Worm (Caenorhabditis elegans): ENCODE data around the gene F31E9.3.
A peak's percentile ranks its signal among the peaks of the same experiment; 100 is the strongest.

F31E9.3 gene

DNA sequence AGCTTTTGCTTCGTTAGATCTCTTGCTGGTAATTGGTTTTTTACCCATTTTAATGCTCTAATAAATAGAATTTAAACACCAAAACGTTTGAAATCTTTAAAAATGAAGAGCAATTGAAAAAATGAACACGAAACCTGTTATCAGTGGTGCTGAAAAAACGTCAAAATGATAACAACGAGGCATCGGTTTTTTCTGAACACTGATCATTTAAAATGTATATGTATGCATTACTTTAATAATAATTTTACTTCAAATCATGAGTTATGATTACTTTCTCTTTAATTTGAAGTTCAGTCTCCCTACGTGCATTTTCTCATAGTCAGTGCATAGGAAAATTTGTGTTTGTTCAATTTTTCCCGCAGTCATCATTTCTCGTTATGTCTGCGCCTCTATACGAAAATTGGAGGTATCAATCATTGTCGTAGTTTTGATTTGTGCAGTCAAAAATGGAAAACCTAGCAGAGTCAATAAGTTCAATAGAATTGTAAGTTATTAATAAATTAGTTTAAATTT lies at the start of gene F31E9.3:
F31E9.3 (plus strand) TSS at position 194 of the 513 bp plus-strand sequence.
- TF ChIP-seq sptf-1 (tag; optimal IDR thresholded peaks at IDR 0.05) (no peak), nhr-11 (tag; optimal IDR thresholded peaks at IDR 0.05) (no peak), snpc-4 (tag; optimal IDR thresholded peaks at IDR 0.05) (no peak), ces-1 (GFP tag; optimal IDR thresholded peaks at IDR 0.05) (no peak), efl-1 (optimal IDR thresholded peaks at IDR 0.05) (no peak), efl-1 (GFP tag; optimal IDR thresholded peaks at IDR 0.05 in 1 of 2) (peak in 1 of 2 experiments; percentile 55), nhr-20 (tag; optimal IDR thresholded peaks at IDR 0.05) (no peak), nhr-84 (tag; optimal IDR thresholded peaks at IDR 0.05) (no peak), nhr-12 (tag; optimal IDR thresholded peaks at IDR 0.05) (no peak), elt-2 (tag; optimal IDR thresholded peaks at IDR 0.05) (peak; percentile 2), lin-14 (GFP tag; optimal IDR thresholded peaks at IDR 0.05) (no peak), ceh-82 (tag; optimal IDR thresholded peaks at IDR 0.05) (no peak), hlh-4 (tag; optimal IDR thresholded peaks at IDR 0.05) (no peak), unc-86 (tag; optimal IDR thresholded peaks at IDR 0.05) (no peak)

DNA sequence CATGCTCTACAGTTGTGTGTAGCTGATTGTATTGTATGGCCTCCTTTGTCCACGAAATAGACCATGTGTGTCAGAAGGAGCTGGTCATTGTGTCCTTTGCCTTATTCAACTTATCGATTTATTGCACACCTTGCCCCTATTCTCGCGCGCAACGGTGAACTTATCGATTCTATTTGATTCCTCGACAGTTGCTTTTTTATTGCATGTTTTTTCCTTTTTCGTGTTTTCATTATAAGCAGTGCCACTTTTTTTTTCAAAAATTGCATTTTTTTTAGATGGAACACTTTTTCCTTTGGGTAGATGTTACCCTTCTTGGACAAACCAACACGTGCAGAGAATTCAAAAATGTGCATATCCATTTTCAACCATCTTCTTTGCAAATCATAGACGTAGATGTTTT lies 49.1 kb upstream of the F31E9.3 start, which contains the start of gene K10G4.10:
K10G4.10 (plus strand) TSS at position 301 of the 400 bp plus-strand sequence.
- TF ChIP-seq C34B4.2 (tag; optimal IDR thresholded peaks at IDR 0.05) (no peak), dsc-1 (tag; optimal IDR thresholded peaks at IDR 0.05) (no peak), snpc-4 (tag; optimal IDR thresholded peaks at IDR 0.05) (no peak), irx-1 (tag; optimal IDR thresholded peaks at IDR 0.05) (no peak), Y116A8C.19 (tag; optimal IDR thresholded peaks at IDR 0.05; ENCODE audit: borderline replicate concordance) (no peak), nhr-237 (tag; optimal IDR thresholded peaks at IDR 0.05) (no peak), dpl-1 (GFP tag; optimal IDR thresholded peaks at IDR 0.05) (no peak), nhr-85 (tag) (no peak), grh-1 (GFP tag; IDR thresholded peaks at IDR 0.05) (no peak), hpl-2 (GFP tag; optimal IDR thresholded peaks at IDR 0.05) (no peak)

DNA sequence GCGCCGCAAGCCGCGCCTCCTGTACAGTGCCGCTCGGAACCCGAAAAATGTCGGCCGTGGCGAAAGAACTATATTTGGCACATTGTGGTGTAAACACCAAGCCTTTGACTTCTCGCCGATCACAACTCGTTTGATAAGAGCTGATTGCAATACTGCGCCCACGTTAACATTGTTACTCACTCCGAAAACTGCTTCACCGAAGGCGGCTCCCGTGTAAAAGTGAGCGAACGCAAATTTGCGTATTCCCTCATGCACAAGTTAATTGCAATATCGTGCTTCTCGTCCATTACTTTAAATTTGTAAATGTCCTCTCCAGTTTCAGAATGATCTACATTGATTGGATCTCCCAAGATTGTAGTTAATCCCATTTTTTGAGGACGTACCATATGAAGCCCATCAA lies 38.2 kb upstream of the F31E9.3 start:
- TF ChIP-seq grh-1 (GFP tag; IDR thresholded peaks at IDR 0.05) (no peak), sox-4 (tag; optimal IDR thresholded peaks at IDR 0.05) (no peak), nhr-84 (tag; optimal IDR thresholded peaks at IDR 0.05) (no peak), jun-1 (tag; optimal IDR thresholded peaks at IDR 0.05) (no peak), ztf-11 (tag; optimal IDR thresholded peaks at IDR 0.05) (no peak), unc-62 (GFP tag; optimal IDR thresholded peaks at IDR 0.05) (no peak), blmp-1 (tag; optimal IDR thresholded peaks at IDR 0.05) (no peak), egl-27 (tag; optimal IDR thresholded peaks at IDR 0.05) (no peak), mdl-1 (tag; optimal IDR thresholded peaks at IDR 0.05) (no peak), nhr-28 (tag; optimal IDR thresholded peaks at IDR 0.05) (no peak), rnt-1 (tag; optimal IDR thresholded peaks at IDR 0.05) (no peak), nhr-77 (tag; optimal IDR thresholded peaks at IDR 0.05) (no peak), ceh-8 (GFP tag; optimal IDR thresholded peaks at IDR 0.05) (no peak), irx-1 (tag; optimal IDR thresholded peaks at IDR 0.05) (no peak), efl-3 (GFP tag; optimal IDR thresholded peaks at IDR 0.05) (no peak), elt-3 (tag; optimal IDR thresholded peaks at IDR 0.05) (no peak), elt-2 (tag; optimal IDR thresholded peaks at IDR 0.05) (no peak), pag-3 (tag; optimal IDR thresholded peaks at IDR 0.05; ENCODE audit: borderline replicate concordance, insufficient read depth) (no peak)

DNA sequence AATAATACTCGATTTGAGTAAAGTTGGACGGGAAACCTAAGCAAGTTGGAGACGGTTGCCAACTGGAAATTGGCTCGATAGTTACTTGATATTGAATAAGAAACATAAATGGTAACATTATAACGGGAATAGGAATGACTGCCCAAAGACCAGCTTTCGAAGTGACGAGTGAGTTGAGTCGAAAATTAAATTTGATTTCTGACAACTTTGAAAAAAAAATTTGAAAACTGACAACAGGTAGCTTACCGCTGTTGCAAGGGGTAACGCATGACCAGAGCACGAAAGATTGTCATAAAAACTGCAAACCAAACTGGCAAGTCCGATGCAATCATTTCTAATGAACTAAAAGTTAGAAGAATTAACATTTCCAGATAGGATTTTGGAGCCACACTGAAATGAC lies 29.6 kb upstream of the F31E9.3 start:
- TF ChIP-seq nhr-11 (tag; optimal IDR thresholded peaks at IDR 0.05): no peak
- TF ChIP-seq hlh-4 (tag; optimal IDR thresholded peaks at IDR 0.05): no peak
- no peak for TF ChIP-seq blmp-1 (tag; optimal IDR thresholded peaks at IDR 0.05)
- TF ChIP-seq snu-23 (GFP tag; optimal IDR thresholded peaks at IDR 0.05): no peak
- no peak for TF ChIP-seq ceh-8 (GFP tag; optimal IDR thresholded peaks at IDR 0.05)
- no peak for TF ChIP-seq nhr-47 (tag; optimal IDR thresholded peaks at IDR 0.05)

All from whole organism, L1 larva.